Fruit fly (Drosophila melanogaster) whole organism, embryonic: ENCODE results near the gene Taf10.
A peak's percentile ranks its signal among the peaks of the same experiment; 100 is the strongest.

ENCODE experiments used
- Atf3 ChIP-seq: fragments of 200-800 bp; sonication (Bioruptor generic); optimal IDR thresholded peaks from 3 replicates; lab custom pipeline; 2016; ENCODE audit warnings: missing biosample characterization, missing genetic modification characterization
- CG10462 ChIP-seq: fragments of 200-800 bp; sonication (Bioruptor generic); optimal IDR thresholded peaks from 2 replicates; lab custom pipeline; 2016; ENCODE audit warnings: missing biosample characterization, missing genetic modification characterization
- CG10565 ChIP-seq: fragments of 200-800 bp; sonication (Bioruptor generic); optimal IDR thresholded peaks from 3 replicates; lab custom pipeline; 2016; ENCODE audit warnings: missing biosample characterization, mild to moderate bottlenecking, missing genetic modification characterization
- CG10654 ChIP-seq: fragments of 200-800 bp; sonication (Bioruptor generic); optimal IDR thresholded peaks from 2 replicates; lab custom pipeline; 2016; ENCODE audit warnings: missing biosample characterization, missing genetic modification characterization
- CG11085 ChIP-seq: fragments of 200-800 bp; sonication (Bioruptor generic); IDR thresholded peaks from 2 replicates; pipeline ENCODE4 v1.3.6; 2022; ENCODE audit warnings: missing biosample characterization, missing genetic modification characterization
- CG12104 ChIP-seq: fragments of 200-800 bp; sonication (Bioruptor generic); optimal IDR thresholded peaks from 3 replicates; lab custom pipeline; 2016; ENCODE audit warnings: missing biosample characterization, missing genetic modification characterization
- CG12155 ChIP-seq: fragments of 200-800 bp; sonication (Bioruptor generic); optimal IDR thresholded peaks from 3 replicates; lab custom pipeline; 2016; ENCODE audit warnings: missing biosample characterization, missing genetic modification characterization
- CG12236 ChIP-seq: fragments of 200-800 bp; sonication (Bioruptor generic); optimal IDR thresholded peaks from 2 replicates; lab custom pipeline; 2016; ENCODE audit warnings: missing biosample characterization, missing genetic modification characterization
- CG14667 ChIP-seq: fragments of 200-800 bp; sonication (Bioruptor generic); IDR thresholded peaks from 2 replicates; pipeline ENCODE4 v1.3.6; 2022; ENCODE audit warnings: missing biosample characterization, missing genetic modification characterization
- CG14965 ChIP-seq: fragments of 200-800 bp; sonication (Bioruptor generic); optimal IDR thresholded peaks from 2 replicates; lab custom pipeline; 2016; ENCODE audit warnings: missing biosample characterization, missing genetic modification characterization, borderline replicate concordance
- CG18262 ChIP-seq: fragments of 200-800 bp; optimal IDR thresholded peaks from 3 replicates; lab custom pipeline; 2019; ENCODE audit warnings: missing biosample characterization, mild to moderate bottlenecking, missing genetic modification characterization, moderate library complexity
- CG18619 ChIP-seq: fragments of 200-800 bp; sonication (Bioruptor generic); optimal IDR thresholded peaks from 3 replicates; lab custom pipeline; 2017; ENCODE audit warnings: missing biosample characterization, mild to moderate bottlenecking, missing genetic modification characterization
- CG2129 ChIP-seq: fragments of 200-800 bp; sonication (Bioruptor generic); IDR thresholded peaks from 2 replicates; pipeline ENCODE4 v1.3.6; 2022; ENCODE audit warnings: missing biosample characterization, missing genetic modification characterization; ENCODE audit not compliant: partially characterized antibody
- CG2889 ChIP-seq: fragments of 200-800 bp; sonication (Bioruptor generic); IDR thresholded peaks from 3 replicates; pipeline ENCODE4 v1.3.6; 2022; ENCODE audit warnings: missing biosample characterization, missing genetic modification characterization
- CG3065 ChIP-seq: fragments of 200-800 bp; sonication (Bioruptor generic); optimal IDR thresholded peaks from 2 replicates; lab custom pipeline; 2016; ENCODE audit warnings: missing biosample characterization, missing genetic modification characterization
- CG6272 ChIP-seq: fragments of 200-800 bp; sonication (Bioruptor generic); IDR thresholded peaks from 2 replicates; pipeline ENCODE4 v1.3.6; 2022; ENCODE audit warnings: missing biosample characterization, missing genetic modification characterization
- CG7786 ChIP-seq: fragments of 200-800 bp; sonication (Bioruptor generic); optimal IDR thresholded peaks from 2 replicates; lab custom pipeline; 2016; ENCODE audit warnings: missing biosample characterization, missing genetic modification characterization
- CG8944 ChIP-seq: fragments of 200-800 bp; sonication (Bioruptor generic); optimal IDR thresholded peaks from 3 replicates; lab custom pipeline; 2016; ENCODE audit warnings: missing biosample characterization, missing genetic modification characterization
- CG9932 ChIP-seq: fragments of 200-800 bp; sonication (Bioruptor generic); IDR thresholded peaks from 2 replicates; pipeline ENCODE4 v1.3.6; 2022; ENCODE audit warnings: missing biosample characterization, missing genetic modification characterization
- CHES-1-like ChIP-seq: fragments of 200-800 bp; sonication (Bioruptor generic); optimal IDR thresholded peaks from 2 replicates; lab custom pipeline; 2016; ENCODE audit warnings: missing biosample characterization, missing genetic modification characterization
- Dp ChIP-seq: fragments of 200-800 bp; sonication (Bioruptor generic); optimal IDR thresholded peaks from 2 replicates; lab custom pipeline; 2018; ENCODE audit warnings: missing biosample characterization, mild to moderate bottlenecking, missing genetic modification characterization, moderate library complexity
- Ets65A ChIP-seq: fragments of 200-800 bp; sonication (Bioruptor generic); peaks from one replicate; lab custom pipeline; 2016; ENCODE audit warnings: missing biosample characterization, missing genetic modification characterization
- H2.0 ChIP-seq: fragments of 200-800 bp; sonication (Bioruptor generic); IDR thresholded peaks from 2 replicates; pipeline ENCODE4 v1.3.6; 2022; ENCODE audit warnings: missing biosample characterization, missing genetic modification characterization
- HLH54F ChIP-seq: fragments of 200-800 bp; sonication (Bioruptor generic); optimal IDR thresholded peaks from 3 replicates; lab custom pipeline; 2016; ENCODE audit warnings: missing biosample characterization, missing genetic modification characterization
- HLHmδ ChIP-seq: fragments of 200-800 bp; sonication (Bioruptor generic); optimal IDR thresholded peaks from 2 replicates; lab custom pipeline; 2018; ENCODE audit warnings: missing biosample characterization, mild to moderate bottlenecking, missing genetic modification characterization, moderate library complexity
- Med ChIP-seq: fragments of 200-800 bp; sonication (Bioruptor generic); peaks from one replicate; lab custom pipeline; 2016; ENCODE audit warnings: missing biosample characterization, missing genetic modification characterization, mild to moderate bottlenecking, inconsistent platforms, moderate library complexity
- Rx ChIP-seq: fragments of 200-800 bp; sonication (Bioruptor generic); IDR thresholded peaks from 2 replicates; pipeline ENCODE4 v1.3.6; 2022; ENCODE audit warnings: missing biosample characterization, missing genetic modification characterization
- Sox100B ChIP-seq: fragments of 200-800 bp; sonication (Bioruptor generic); optimal IDR thresholded peaks from 3 replicates; lab custom pipeline; 2018; ENCODE audit warnings: missing biosample characterization, mild to moderate bottlenecking, missing genetic modification characterization
- Trl ChIP-seq, 3 experiments: fragments of >200 bp in 2 of 3; fragments of 200-800 bp in 1 of 3; sonication (Bioruptor generic) in 1 of 3; optimal IDR thresholded peaks; 2 replicates in 1 of 3; 3 replicates in 2 of 3; lab custom pipeline; 2016 to 2017; ENCODE audit warnings: missing biosample characterization in 1 of 3, missing genetic modification characterization in 1 of 3
- Xbp1 ChIP-seq: fragments of 200-800 bp; sonication (Bioruptor generic); optimal IDR thresholded peaks from 3 replicates; lab custom pipeline; 2016; ENCODE audit warnings: missing biosample characterization, mild to moderate bottlenecking, missing genetic modification characterization
- YL-1 ChIP-seq: fragments of 200-800 bp; sonication (Bioruptor generic); optimal IDR thresholded peaks from 3 replicates; lab custom pipeline; 2017; ENCODE audit warnings: missing biosample characterization, mild to moderate bottlenecking, missing genetic modification characterization
- al ChIP-seq: fragments of 200-800 bp; sonication (Bioruptor generic); IDR thresholded peaks from 2 replicates; pipeline ENCODE4 v1.3.6; 2022; ENCODE audit warnings: missing biosample characterization, missing genetic modification characterization
- dpn ChIP-seq, 2 experiments: fragments of 200-800 bp; sonication (Bioruptor generic); optimal IDR thresholded peaks; 3 replicates each; lab custom pipeline; 2016; ENCODE audit warnings: missing biosample characterization in 2 of 2, missing genetic modification characterization in 2 of 2
- emc ChIP-seq: fragments of 200-800 bp; sonication (Bioruptor generic); optimal IDR thresholded peaks from 2 replicates; lab custom pipeline; 2016; ENCODE audit warnings: missing biosample characterization, missing genetic modification characterization
- ewg ChIP-seq: fragments of 200-800 bp; sonication (Bioruptor generic); optimal IDR thresholded peaks from 3 replicates; lab custom pipeline; 2017; ENCODE audit warnings: mild to moderate bottlenecking, missing biosample characterization, missing genetic modification reagents, missing genetic modification characterization
- gro ChIP-seq: fragments of 200-800 bp; sonication (Bioruptor generic); optimal IDR thresholded peaks from 2 replicates; lab custom pipeline; 2016; ENCODE audit warnings: missing biosample characterization, missing genetic modification characterization
- knrl ChIP-seq: fragments of 200-800 bp; sonication (Bioruptor generic); IDR thresholded peaks from 3 replicates; pipeline ENCODE4 v1.3.6; 2022; ENCODE audit warnings: missing biosample characterization, missing genetic modification characterization; ENCODE audit not compliant: partially characterized antibody
- lilli ChIP-seq: fragments of 200-800 bp; sonication (Bioruptor generic); optimal IDR thresholded peaks from 3 replicates; lab custom pipeline; 2016; ENCODE audit warnings: missing biosample characterization, missing genetic modification characterization
- luna ChIP-seq: fragments of 200-800 bp; sonication (Bioruptor generic); optimal IDR thresholded peaks from 2 replicates; lab custom pipeline; 2016; ENCODE audit warnings: missing biosample characterization, missing genetic modification characterization
- maf-S ChIP-seq: fragments of 200-800 bp; sonication (Bioruptor generic); optimal IDR thresholded peaks from 2 replicates; lab custom pipeline; 2016; ENCODE audit warnings: missing biosample characterization, missing genetic modification characterization
- org-1 ChIP-seq: fragments of 200-800 bp; sonication (Bioruptor generic); optimal IDR thresholded peaks from 2 replicates; lab custom pipeline; 2017; ENCODE audit warnings: missing biosample characterization, missing genetic modification characterization
- pho ChIP-seq: fragments of 200-800 bp; sonication (Bioruptor generic); optimal IDR thresholded peaks from 2 replicates; lab custom pipeline; 2016; ENCODE audit warnings: missing biosample characterization, missing genetic modification characterization
- prd ChIP-seq, 3 experiments: fragments of >200 bp in 2 of 3; fragments of 200-800 bp in 1 of 3; sonication (Bioruptor generic) in 1 of 3; optimal IDR thresholded peaks in 2 of 3; IDR thresholded peaks in 1 of 3; 2 replicates in 2 of 3; 3 replicates in 1 of 3; pipeline versions ENCODE4 v1.3.6 to Lab custom; 2017 to 2022; ENCODE audit warnings: missing biosample characterization in 1 of 3, missing genetic modification characterization in 1 of 3
- pros ChIP-seq: fragments of 200-800 bp; sonication (Bioruptor generic); optimal IDR thresholded peaks from 3 replicates; lab custom pipeline; 2019; ENCODE audit warnings: missing biosample characterization, mild to moderate bottlenecking, missing genetic modification characterization, moderate library complexity
- row ChIP-seq: fragments of 200-800 bp; sonication (Bioruptor generic); IDR thresholded peaks from 3 replicates; pipeline ENCODE4 v1.3.6; 2022; ENCODE audit warnings: missing biosample characterization, missing genetic modification characterization
- sim ChIP-seq: fragments of 200-800 bp; sonication (Bioruptor generic); IDR thresholded peaks from 2 replicates; pipeline ENCODE4 v1.3.6; 2022; ENCODE audit warnings: missing biosample characterization, missing genetic modification characterization
- sna ChIP-seq: fragments of 200-800 bp; sonication (Bioruptor generic); IDR thresholded peaks from 2 replicates; pipeline ENCODE4 v1.3.6; 2022; ENCODE audit warnings: missing biosample characterization, missing genetic modification characterization; ENCODE audit not compliant: partially characterized antibody
- sr ChIP-seq: fragments of 200-800 bp; sonication (Bioruptor generic); IDR thresholded peaks from 3 replicates; pipeline ENCODE4 v1.3.6; 2022; ENCODE audit warnings: missing biosample characterization, missing genetic modification characterization
- stwl ChIP-seq: fragments of 200-800 bp; sonication (Bioruptor generic); optimal IDR thresholded peaks from 3 replicates; lab custom pipeline; 2018; ENCODE audit warnings: missing biosample characterization, mild to moderate bottlenecking, missing genetic modification characterization, moderate library complexity
- sug ChIP-seq: fragments of 200-800 bp; optimal IDR thresholded peaks from 2 replicates; lab custom pipeline; 2019; ENCODE audit warnings: missing biosample characterization, mild to moderate bottlenecking, missing genetic modification characterization, moderate library complexity
- usp ChIP-seq: fragments of >200 bp; optimal IDR thresholded peaks from 2 replicates; lab custom pipeline; 2017; ENCODE audit warnings: missing biosample characterization, missing genetic modification characterization
- vfl ChIP-seq: fragments of 200-800 bp; sonication (Bioruptor generic); optimal IDR thresholded peaks from 2 replicates; lab custom pipeline; 2016; ENCODE audit warnings: missing biosample characterization, missing genetic modification characterization

Taf10 gene

dm6 chr2L:2734946-2735345 is 32.7 kb upstream of the Taf10 start (continued):
- TF ChIP-seq CG14965 (GFP tag; lab: Kevin White, UChicago), result no peak
- TF ChIP-seq HLHmδ, result no peak
- TF ChIP-seq Trl (optimal IDR thresholded peaks at IDR 0.05; lab: Kevin White, UChicago), result no peak
- TF ChIP-seq Trl (GFP tag; optimal IDR thresholded peaks at IDR 0.05; lab: Kevin White, UChicago), result no peak
- no peak for TF ChIP-seq Sox100B (GFP tag; lab: Kevin White, UChicago)
- peak; percentile 35 for TF ChIP-seq HLH54F
- TF ChIP-seq CG8944, result no peak
- TF ChIP-seq CG7786, result peak; percentile 21
- no peak for TF ChIP-seq Xbp1 (GFP tag; lab: Kevin White, UChicago)
- no peak for TF ChIP-seq CG10654 (GFP tag; lab: Kevin White, UChicago)
- no peak for TF ChIP-seq CG14667 (GFP tag; lab: Robert Waterston, UW)
- TF ChIP-seq Atf3 (GFP tag; lab: Kevin White, UChicago), result no peak
- TF ChIP-seq pho (GFP tag; lab: Kevin White, UChicago), result peak; percentile 44
- TF ChIP-seq Med (GFP tag; lab: Kevin White, UChicago), result peak; percentile 79
- TF ChIP-seq CG2889 (GFP tag; lab: Robert Waterston, UW), result no peak
- no peak for TF ChIP-seq Rx
- no peak for TF ChIP-seq YL-1
- TF ChIP-seq CG12155 (GFP tag; lab: Kevin White, UChicago), result peak; percentile 6
- no peak for TF ChIP-seq Dp
- no peak for TF ChIP-seq CG11085 (GFP tag; lab: Robert Waterston, UW)
- TF ChIP-seq sim (GFP tag; lab: Robert Waterston, UW), result no peak
- no peak for TF ChIP-seq CG6272
- peak; percentile 12 for TF ChIP-seq luna (GFP tag; lab: Kevin White, UChicago)
- TF ChIP-seq CG3065 (GFP tag; lab: Kevin White, UChicago), result no peak
- no peak for TF ChIP-seq stwl (tag; lab: Kevin White, UChicago)
- TF ChIP-seq vfl, result no peak
- no peak for TF ChIP-seq prd (optimal IDR thresholded peaks at IDR 0.05; lab: Kevin White, UChicago)
- no peak for TF ChIP-seq prd (GFP tag; IDR thresholded peaks at IDR 0.05; lab: Robert Waterston, UW)
- peak; percentile 17 for TF ChIP-seq CG18619
- no peak for TF ChIP-seq CG10462 (GFP tag; lab: Kevin White, UChicago)
- no peak for TF ChIP-seq emc (GFP tag; lab: Kevin White, UChicago)
- peak; percentile 59 for TF ChIP-seq CG9932 (GFP tag; lab: Robert Waterston, UW)
- TF ChIP-seq pros (GFP tag; lab: Kevin White, UChicago), result no peak
- TF ChIP-seq maf-S (GFP tag; lab: Kevin White, UChicago), result no peak
- no peak for TF ChIP-seq CG2129 (GFP tag; lab: Robert Waterston, UW)
- TF ChIP-seq CG12236 (GFP tag; lab: Kevin White, UChicago), result no peak
- TF ChIP-seq ewg (GFP tag; lab: Kevin White, UChicago), result no peak
- TF ChIP-seq CG12104 (GFP tag; lab: Kevin White, UChicago), result no peak
- TF ChIP-seq sug (tag; lab: Kevin White, UChicago), result no peak
- TF ChIP-seq usp (GFP tag; lab: Kevin White, UChicago), result no peak
- TF ChIP-seq gro (GFP tag; lab: Kevin White, UChicago), result no peak
- TF ChIP-seq CHES-1-like, result peak; percentile 12
- peak in 1 of 2 experiments; percentile 14 for TF ChIP-seq dpn (GFP tag; optimal IDR thresholded peaks at IDR 0.05; lab: Kevin White, UChicago)
- TF ChIP-seq sna (GFP tag; lab: Robert Waterston, UW), result no peak
- TF ChIP-seq knrl (GFP tag; lab: Robert Waterston, UW), result no peak
- no peak for TF ChIP-seq sr (GFP tag; lab: Robert Waterston, UW)
- 0 out of 3 replicates have a peak, but pooled peaks have one; percentile 43 for TF ChIP-seq row (GFP tag; lab: Robert Waterston, UW)
- TF ChIP-seq lilli, result peak; percentile 23
- TF ChIP-seq al (GFP tag; lab: Robert Waterston, UW), result peak; percentile 56; the same call in 1 of the 2 replicates
- TF ChIP-seq CG10565 (GFP tag; lab: Kevin White, UChicago), result no peak
- TF ChIP-seq CG18262, result no peak
- no peak for TF ChIP-seq H2.0 (GFP tag; lab: Robert Waterston, UW)
- TF ChIP-seq Ets65A (GFP tag; lab: Kevin White, UChicago), result peak; percentile 43
- TF ChIP-seq org-1 (GFP tag; lab: Kevin White, UChicago), result no peak
